Fruit fly (Drosophila melanogaster): ENCODE data around the gene CG31233.

dm6 chr3R:21744988-21745387 lies 4.7 kb upstream of the CG31233 start, which contains the start of gene CG31343:
- no peak for TF ChIP-seq CG6854 (GFP tag; optimal IDR thresholded peaks at IDR 0.05)
- no peak for TF ChIP-seq CG6792 (GFP tag; optimal IDR thresholded peaks at IDR 0.05)
- TF ChIP-seq esn (GFP tag; optimal IDR thresholded peaks at IDR 0.05) = no peak
- no peak for TF ChIP-seq Ets96B (tag; optimal IDR thresholded peaks at IDR 0.05)
- no peak for TF ChIP-seq Hr39 (GFP tag; optimal IDR thresholded peaks at IDR 0.05)
- TF ChIP-seq CG32006 (GFP tag; optimal IDR thresholded peaks at IDR 0.05) = no peak
- no peak for TF ChIP-seq CG34406 (GFP tag; optimal IDR thresholded peaks at IDR 0.05)
